Fruit fly (Drosophila melanogaster): Measurements from ENCODE around the gene Esp.

Esp gene

dm6 chr3R:24864719-24865400, 23.1 kb downstream of the Esp start, which contains the start of the genes Srg1 and Elal:
TSS of gene Srg1 (minus strand) at chr3R:24864732.
TSS of gene Elal (plus strand) at chr3R:24865350.
- TF ChIP-seq CG17801 (GFP tag; optimal IDR thresholded peaks at IDR 0.05; ENCODE audit: partially characterized antibody) = no peak

DNA sequence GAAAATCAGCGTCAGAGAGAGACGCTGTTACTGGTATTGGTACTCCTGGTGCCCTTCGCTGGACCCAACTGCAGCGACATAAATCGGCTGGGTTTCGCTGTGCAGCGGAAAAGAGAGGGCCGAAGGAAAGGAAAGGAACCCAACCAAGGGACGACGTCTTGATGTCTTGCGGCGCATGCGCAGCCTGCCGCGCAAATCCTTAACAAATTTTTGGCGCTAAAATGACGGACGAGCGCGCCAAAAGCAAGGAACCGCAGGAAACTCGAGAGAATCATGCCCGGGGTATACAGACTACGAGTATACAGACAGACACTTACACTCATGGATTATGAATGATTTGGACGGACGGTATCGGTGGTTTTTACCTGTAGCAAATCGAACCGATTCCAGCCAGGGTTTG, 25.2 kb downstream of the Esp start:
- no peak for TF ChIP-seq CG17801 (GFP tag; optimal IDR thresholded peaks at IDR 0.05; ENCODE audit: partially characterized antibody)

dm6 chr3R:24867956-24868355, 26.2 kb downstream of the Esp start:
- no peak for TF ChIP-seq CG17801 (GFP tag; optimal IDR thresholded peaks at IDR 0.05; ENCODE audit: partially characterized antibody)

- TF ChIP-seq CG17801 (GFP tag; optimal IDR thresholded peaks at IDR 0.05; ENCODE audit: partially characterized antibody) = peak; percentile 14
Measured at dm6 chr3R:24870389-24871048, 28.8 kb downstream of the Esp start, which contains the start of gene CycB3. TSS of gene CycB3 (minus strand) at chr3R:24870816.

DNA sequence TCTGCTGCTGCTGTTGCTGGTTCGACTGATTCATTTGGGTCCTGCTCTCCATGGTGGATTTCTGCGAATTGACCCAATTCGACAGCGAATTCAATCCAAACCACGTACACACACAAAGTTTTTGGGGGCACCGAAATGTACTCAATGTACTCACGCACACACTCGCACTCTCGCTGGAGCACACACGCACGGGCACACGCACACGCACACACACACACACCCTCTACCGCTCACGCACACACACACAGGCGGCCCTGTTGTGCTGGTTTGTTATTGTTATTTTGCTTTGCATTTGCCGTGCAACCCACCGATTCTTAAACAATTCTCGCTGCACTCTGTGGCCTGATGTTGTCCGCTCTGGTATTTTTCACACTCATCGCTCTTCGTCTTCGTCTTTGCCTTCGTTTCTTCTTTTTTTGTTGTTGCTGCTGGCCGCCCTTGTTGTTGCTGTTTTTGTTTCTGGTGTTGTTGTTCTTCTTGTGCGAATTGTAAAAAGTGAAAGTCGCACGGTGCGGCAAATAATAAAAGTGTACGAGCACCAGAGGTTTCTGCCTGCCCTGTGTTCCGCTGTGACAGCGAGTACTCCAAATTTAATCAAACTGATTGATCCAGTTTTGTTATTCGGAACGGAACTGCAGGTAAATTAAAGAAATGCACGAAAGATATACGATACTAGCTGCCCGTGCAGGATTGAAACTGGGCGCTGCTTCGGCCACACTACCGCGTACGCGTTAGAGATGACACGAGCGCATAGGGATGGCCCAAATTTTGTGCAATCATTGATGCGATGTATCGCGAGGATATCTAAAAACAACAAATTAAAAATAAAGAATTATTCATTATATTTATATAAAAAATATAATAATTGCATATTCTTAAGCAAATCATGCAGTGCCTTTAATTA, 34.5 kb downstream of the Esp start, which contains the start of gene CG3744:
CG3744 (minus strand) TSS at position 716 of the 904 bp plus-strand sequence.
- TF ChIP-seq CG17801 (GFP tag; optimal IDR thresholded peaks at IDR 0.05; ENCODE audit: partially characterized antibody) = peak; percentile 70

- TF ChIP-seq CG17801 (GFP tag; optimal IDR thresholded peaks at IDR 0.05; ENCODE audit: partially characterized antibody) = no peak
Measured at dm6 chr3R:24876843-24877457, 35.2 kb downstream of the Esp start, which contains the start of the genes CG11089 and CG31381. TSS of gene CG11089 (plus strand) at chr3R:24877045. TSS of gene CG31381 (plus strand) at chr3R:24877045.

DNA sequence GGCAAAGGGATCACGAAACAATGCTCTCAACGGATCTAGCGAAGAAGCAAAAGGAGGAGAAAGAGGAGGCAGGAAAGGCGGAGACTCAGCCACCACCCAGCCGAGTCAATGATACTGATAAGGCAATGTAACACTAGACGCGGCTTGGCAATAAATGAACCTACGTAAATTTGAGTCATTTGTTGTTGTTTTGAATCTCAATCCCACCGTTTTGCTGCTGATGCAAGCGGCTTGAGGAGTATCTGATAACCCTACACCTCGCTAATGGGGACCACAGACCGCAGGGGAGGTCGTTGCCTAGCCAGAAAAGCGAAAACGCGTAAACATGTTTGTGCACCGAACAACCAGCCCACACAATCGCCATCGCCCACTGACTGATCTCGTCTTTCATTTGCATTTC, 36.9 kb downstream of the Esp start:
- no peak for TF ChIP-seq CG17801 (GFP tag; optimal IDR thresholded peaks at IDR 0.05; ENCODE audit: partially characterized antibody)

- TF ChIP-seq CG17801 (GFP tag; optimal IDR thresholded peaks at IDR 0.05; ENCODE audit: partially characterized antibody) = no peak
Measured at dm6 chr3R:24886470-24886869, 44.7 kb downstream of the Esp start.

- no peak for TF ChIP-seq CG17801 (GFP tag; optimal IDR thresholded peaks at IDR 0.05; ENCODE audit: partially characterized antibody)
Measured at dm6 chr3R:24888418-24888817, 46.7 kb downstream of the Esp start.

dm6 chr3R:24889303-24889892, 47.7 kb downstream of the Esp start:
- TF ChIP-seq CG17801 (GFP tag; optimal IDR thresholded peaks at IDR 0.05; ENCODE audit: partially characterized antibody) = no peak

dm6 chr3R:24890217-24890616, 48.5 kb downstream of the Esp start:
- no peak for TF ChIP-seq CG17801 (GFP tag; optimal IDR thresholded peaks at IDR 0.05; ENCODE audit: partially characterized antibody)

DNA sequence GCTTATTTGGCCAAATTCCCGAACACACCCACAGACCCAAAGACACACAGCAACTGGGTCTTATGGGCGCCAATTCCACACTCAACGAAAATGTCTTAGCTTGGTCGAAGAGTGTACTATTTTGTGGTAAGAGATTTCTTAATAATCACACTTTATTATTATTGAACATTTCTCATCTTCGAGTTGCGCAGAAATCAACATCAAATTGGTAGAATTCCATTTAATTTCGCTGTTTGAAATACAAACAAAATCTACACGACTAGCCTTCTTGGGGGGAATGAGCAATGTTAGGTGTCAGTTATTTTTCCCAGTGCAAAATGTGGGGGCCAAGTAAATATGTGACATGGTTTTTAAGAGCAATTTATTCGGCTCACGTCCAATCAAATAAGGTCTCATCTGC, 49.2 kb downstream of the Esp start:
- no peak for TF ChIP-seq CG17801 (GFP tag; optimal IDR thresholded peaks at IDR 0.05; ENCODE audit: partially characterized antibody)

- no peak for TF ChIP-seq CG17801 (GFP tag; optimal IDR thresholded peaks at IDR 0.05; ENCODE audit: partially characterized antibody)
Measured at dm6 chr3R:24893320-24893955, 51.7 kb downstream of the Esp start.

Measured in ovary, adult (tissue).